Worm (Caenorhabditis elegans): Measurements from ENCODE around the gene nspa-10.

ce11 chrV:14725409-14725808 lies 24.8 kb downstream of the nspa-10 start:
- TF ChIP-seq lin-40 (tag; optimal IDR thresholded peaks at IDR 0.05) (no peak), mxl-1 (tag; optimal IDR thresholded peaks at IDR 0.05) (no peak), fkh-3 (tag; optimal IDR thresholded peaks at IDR 0.05) (no peak), rcor-1 (GFP tag; IDR thresholded peaks at IDR 0.05) (no peak), pha-4 (tag; optimal IDR thresholded peaks at IDR 0.05) (no peak), Y95B8A.8 (GFP tag; IDR thresholded peaks at IDR 0.05) (no peak), D2030.7 (GFP tag; IDR thresholded peaks at IDR 0.05) (no peak), ceh-58 (GFP tag; IDR thresholded peaks at IDR 0.05) (no peak), ztf-26 (tag; optimal IDR thresholded peaks at IDR 0.05) (no peak), F49E8.2 (tag; optimal IDR thresholded peaks at IDR 0.05; ENCODE audit: insufficient read depth) (no peak), sea-2 (GFP tag; IDR thresholded peaks at IDR 0.05) (no peak), unc-62 (GFP tag; optimal IDR thresholded peaks at IDR 0.05) (no peak), attf-6 (GFP tag; IDR thresholded peaks at IDR 0.05) (no peak), rpc-1 (optimal IDR thresholded peaks at IDR 0.05) (no peak), rpc-1 (tag; optimal IDR thresholded peaks at IDR 0.05) (no peak)
